Worm (Caenorhabditis elegans): ENCODE results near the gene rei-2.

- TF ChIP-seq fkh-10 (GFP tag; optimal IDR thresholded peaks at IDR 0.05), result no peak
- TF ChIP-seq zip-4 (GFP tag; optimal IDR thresholded peaks at IDR 0.05), result no peak
- TF ChIP-seq sup-37 (GFP tag; optimal IDR thresholded peaks at IDR 0.05), result no peak
- TF ChIP-seq C34B4.2 (tag; optimal IDR thresholded peaks at IDR 0.05), result no peak
- TF ChIP-seq nhr-237 (tag; optimal IDR thresholded peaks at IDR 0.05), result no peak
- TF ChIP-seq nhr-77 (tag; optimal IDR thresholded peaks at IDR 0.05), result no peak
- no peak for TF ChIP-seq elt-3 (tag; optimal IDR thresholded peaks at IDR 0.05)
- TF ChIP-seq mdl-1 (tag; optimal IDR thresholded peaks at IDR 0.05), result no peak
- no peak for TF ChIP-seq lsy-2 (tag; optimal IDR thresholded peaks at IDR 0.05)
- TF ChIP-seq unc-130 (tag; optimal IDR thresholded peaks at IDR 0.05), result no peak
- no peak for TF ChIP-seq mef-2 (tag; optimal IDR thresholded peaks at IDR 0.05)
- no peak for TF ChIP-seq ztf-4 (tag; optimal IDR thresholded peaks at IDR 0.05)
These were observed 2.9 kb downstream of the rei-2 start for ce11 chrX:1085000-1085399.

All from whole organism, L1 larva.